Fruit fly (Drosophila melanogaster) whole organism, embryonic: ENCODE data around the gene Nrx-IV.

Experiments used
- Atf6 ChIP-seq: fragments of 200-800 bp; sonication (Bioruptor generic); IDR thresholded peaks from 2 replicates; pipeline ENCODE4 v1.3.6; 2022; ENCODE audit warnings: missing biosample characterization, missing genetic modification characterization
- Awh ChIP-seq: fragments of 200-800 bp; sonication (Bioruptor generic); IDR thresholded peaks from 2 replicates; pipeline ENCODE4, ENCODE4 v1.3.6; 2022; ENCODE audit warnings: missing biosample characterization, missing genetic modification characterization
- Blimp-1 ChIP-seq: fragments of 200-800 bp; sonication (Bioruptor generic); optimal IDR thresholded peaks from 3 replicates; lab custom pipeline; 2018; ENCODE audit warnings: missing biosample characterization, missing genetic modification characterization, mild to moderate bottlenecking, moderate library complexity, missing genetic modification reagents
- CG10147 ChIP-seq: fragments of 200-800 bp; sonication (Bioruptor generic); optimal IDR thresholded peaks from 2 replicates; lab custom pipeline; 2019; ENCODE audit warnings: missing biosample characterization, mild to moderate bottlenecking, missing genetic modification characterization, moderate library complexity
- CG10274 ChIP-seq: fragments of 200-800 bp; sonication (Bioruptor generic); optimal IDR thresholded peaks from 3 replicates; lab custom pipeline; 2017; ENCODE audit warnings: missing biosample characterization, mild to moderate bottlenecking, missing genetic modification characterization
- CG11085 ChIP-seq: fragments of 200-800 bp; sonication (Bioruptor generic); IDR thresholded peaks from 2 replicates; pipeline ENCODE4 v1.3.6; 2022; ENCODE audit warnings: missing biosample characterization, missing genetic modification characterization
- CG11247 ChIP-seq: fragments of 200-800 bp; sonication (Bioruptor generic); IDR thresholded peaks from 2 replicates; pipeline ENCODE4 v1.3.6; 2022; ENCODE audit warnings: missing biosample characterization, missing genetic modification characterization
- CG11696 ChIP-seq: fragments of 200-800 bp; sonication (Bioruptor generic); IDR thresholded peaks from 2 replicates; pipeline ENCODE4 v1.3.6; 2022; ENCODE audit warnings: missing biosample characterization, missing genetic modification characterization
- CG11723 ChIP-seq: fragments of 200-800 bp; sonication (Bioruptor generic); optimal IDR thresholded peaks from 2 replicates; lab custom pipeline; 2017; ENCODE audit warnings: missing biosample characterization, mild to moderate bottlenecking, missing genetic modification characterization
- CG13123 ChIP-seq: fragments of 200-800 bp; sonication (Bioruptor generic); optimal IDR thresholded peaks from 2 replicates; lab custom pipeline; 2016; ENCODE audit warnings: missing biosample characterization, missing genetic modification characterization
- CG15011 ChIP-seq: fragments of 200-800 bp; sonication (Bioruptor generic); optimal IDR thresholded peaks from 3 replicates; lab custom pipeline; 2018; ENCODE audit warnings: missing biosample characterization, mild to moderate bottlenecking, missing genetic modification characterization
- CG15514 ChIP-seq: fragments of 200-800 bp; sonication (Bioruptor generic); optimal IDR thresholded peaks from 3 replicates; lab custom pipeline; 2017; ENCODE audit warnings: missing biosample characterization, missing genetic modification characterization, mild to moderate bottlenecking, moderate library complexity, missing genetic modification reagents
- CG2202 ChIP-seq: fragments of 200-800 bp; sonication (Bioruptor generic); optimal IDR thresholded peaks from 2 replicates; lab custom pipeline; 2018; ENCODE audit warnings: missing biosample characterization, mild to moderate bottlenecking, missing genetic modification characterization
- CG34422 ChIP-seq: fragments of 200-800 bp; sonication (Bioruptor generic); IDR thresholded peaks from 3 replicates; pipeline ENCODE4 v1.3.6; 2022; ENCODE audit warnings: missing biosample characterization, missing genetic modification characterization
- CG4328 ChIP-seq: fragments of 200-800 bp; sonication (Bioruptor generic); optimal IDR thresholded peaks from 3 replicates; lab custom pipeline; 2017; ENCODE audit warnings: missing biosample characterization, missing genetic modification reagents, missing genetic modification characterization
- CG4730 ChIP-seq: fragments of 200-800 bp; sonication (Bioruptor generic); IDR thresholded peaks from 2 replicates; pipeline ENCODE4 v1.3.6; 2022; ENCODE audit warnings: missing biosample characterization, missing genetic modification characterization
- CG6813 ChIP-seq: fragments of 200-800 bp; sonication (Bioruptor generic); optimal IDR thresholded peaks from 2 replicates; lab custom pipeline; 2017; ENCODE audit warnings: missing biosample characterization, missing genetic modification characterization, mild to moderate bottlenecking, moderate library complexity, missing genetic modification reagents
- CG6854 ChIP-seq: fragments of 200-800 bp; sonication (Bioruptor generic); optimal IDR thresholded peaks from 3 replicates; lab custom pipeline; 2017; ENCODE audit warnings: missing biosample characterization, mild to moderate bottlenecking, missing genetic modification characterization
- CG7271 ChIP-seq: fragments of 200-800 bp; sonication (Bioruptor generic); optimal IDR thresholded peaks from 2 replicates; lab custom pipeline; 2018; ENCODE audit warnings: missing biosample characterization, mild to moderate bottlenecking, missing genetic modification characterization, moderate library complexity
- CG9609 ChIP-seq: fragments of 200-800 bp; sonication (Bioruptor generic); optimal IDR thresholded peaks from 3 replicates; lab custom pipeline; 2016; ENCODE audit warnings: missing biosample characterization, missing genetic modification characterization
- Deaf1 ChIP-seq: fragments of 200-800 bp; optimal IDR thresholded peaks from 3 replicates; lab custom pipeline; 2019; ENCODE audit warnings: missing biosample characterization, mild to moderate bottlenecking, missing genetic modification characterization, moderate library complexity
- Dip2 ChIP-seq: fragments of 200-800 bp; sonication (Bioruptor generic); IDR thresholded peaks from 2 replicates; pipeline ENCODE4 v1.3.6; 2022; ENCODE audit warnings: missing biosample characterization, missing genetic modification characterization
- Fer3 ChIP-seq: fragments of 200-800 bp; sonication (Bioruptor generic); optimal IDR thresholded peaks from 2 replicates; lab custom pipeline; 2018; ENCODE audit warnings: missing biosample characterization, mild to moderate bottlenecking, missing genetic modification characterization, moderate library complexity
- H15 ChIP-seq: fragments of 200-800 bp; sonication (Bioruptor generic); IDR thresholded peaks from 3 replicates; pipeline ENCODE4 v1.3.6; 2022; ENCODE audit warnings: missing biosample characterization, missing genetic modification characterization
- Rx ChIP-seq: fragments of 200-800 bp; sonication (Bioruptor generic); IDR thresholded peaks from 2 replicates; pipeline ENCODE4 v1.3.6; 2022; ENCODE audit warnings: missing biosample characterization, missing genetic modification characterization
- Side ChIP-seq: fragments of 200-800 bp; sonication (Bioruptor generic); optimal IDR thresholded peaks from 2 replicates; lab custom pipeline; 2016; ENCODE audit warnings: missing biosample characterization, missing genetic modification characterization
- Taf1 ChIP-seq: fragments of 200-800 bp; sonication (Bioruptor generic); IDR thresholded peaks from 2 replicates; pipeline ENCODE4 v1.3.6; 2022; ENCODE audit warnings: missing biosample characterization, missing genetic modification characterization
- YL-1 ChIP-seq: fragments of 200-800 bp; sonication (Bioruptor generic); optimal IDR thresholded peaks from 3 replicates; lab custom pipeline; 2017; ENCODE audit warnings: missing biosample characterization, mild to moderate bottlenecking, missing genetic modification characterization
- ap ChIP-seq: fragments of 200-800 bp; sonication (Bioruptor generic); IDR thresholded peaks from 2 replicates; pipeline ENCODE4 v1.3.6; 2022; ENCODE audit warnings: missing biosample characterization, missing genetic modification characterization
- ato ChIP-seq: fragments of 200-800 bp; sonication (Bioruptor generic); IDR thresholded peaks from 2 replicates; pipeline ENCODE4 v1.3.6; 2022; ENCODE audit warnings: missing biosample characterization, missing genetic modification characterization; ENCODE audit not compliant: partially characterized antibody
- bbx ChIP-seq: fragments of 200-800 bp; sonication (Bioruptor generic); IDR thresholded peaks from 2 replicates; pipeline ENCODE4 v1.3.6; 2022; ENCODE audit warnings: missing biosample characterization, missing genetic modification characterization; ENCODE audit not compliant: partially characterized antibody
- bcd ChIP-seq: fragments of 200-800 bp; sonication (Bioruptor generic); optimal IDR thresholded peaks from 2 replicates; lab custom pipeline; 2017; ENCODE audit warnings: missing biosample characterization, mild to moderate bottlenecking, missing genetic modification characterization
- bigmax ChIP-seq: fragments of 200-800 bp; sonication (Bioruptor generic); optimal IDR thresholded peaks from 2 replicates; lab custom pipeline; 2018; ENCODE audit warnings: missing biosample characterization, mild to moderate bottlenecking, missing genetic modification characterization
- ci ChIP-seq: fragments of 200-800 bp; sonication (Bioruptor generic); IDR thresholded peaks from 3 replicates; pipeline ENCODE4 v1.3.6; 2022; ENCODE audit warnings: missing biosample characterization, missing genetic modification characterization
- ems ChIP-seq: fragments of 200-800 bp; sonication (Bioruptor generic); optimal IDR thresholded peaks from 3 replicates; lab custom pipeline; 2016; ENCODE audit warnings: missing biosample characterization, missing genetic modification characterization
- fd96Cb ChIP-seq: fragments of 200-800 bp; sonication (Bioruptor generic); optimal IDR thresholded peaks from 2 replicates; lab custom pipeline; 2018; ENCODE audit warnings: missing biosample characterization, mild to moderate bottlenecking, missing genetic modification characterization, moderate library complexity
- fu2 ChIP-seq: fragments of 200-800 bp; sonication (Bioruptor generic); optimal IDR thresholded peaks from 2 replicates; lab custom pipeline; 2016; ENCODE audit warnings: missing biosample characterization, missing genetic modification characterization
- gsb ChIP-seq: fragments of 200-800 bp; sonication (Bioruptor generic); IDR thresholded peaks from 2 replicates; pipeline ENCODE4 v1.3.6; 2022; ENCODE audit warnings: missing biosample characterization, missing genetic modification characterization
- klu ChIP-seq: fragments of 200-800 bp; sonication (Bioruptor generic); IDR thresholded peaks from 2 replicates; pipeline ENCODE4 v1.3.6; 2022; ENCODE audit warnings: missing biosample characterization, missing genetic modification characterization
- knrl ChIP-seq: fragments of 200-800 bp; sonication (Bioruptor generic); IDR thresholded peaks from 3 replicates; pipeline ENCODE4 v1.3.6; 2022; ENCODE audit warnings: missing biosample characterization, missing genetic modification characterization; ENCODE audit not compliant: partially characterized antibody
- nom ChIP-seq: fragments of 200-800 bp; sonication (Bioruptor generic); optimal IDR thresholded peaks from 2 replicates; lab custom pipeline; 2017; ENCODE audit warnings: missing biosample characterization, missing genetic modification characterization, mild to moderate bottlenecking, moderate library complexity, missing genetic modification reagents
- phol ChIP-seq: fragments of 200-800 bp; sonication (Bioruptor generic); optimal IDR thresholded peaks from 3 replicates; lab custom pipeline; 2018; ENCODE audit warnings: missing biosample characterization, mild to moderate bottlenecking, missing genetic modification characterization, moderate library complexity
- ranshi ChIP-seq: fragments of 200-800 bp; sonication (Bioruptor generic); IDR thresholded peaks from 2 replicates; pipeline ENCODE4 v1.3.6; 2022; ENCODE audit warnings: missing biosample characterization, missing genetic modification characterization
- salm ChIP-seq: fragments of 200-800 bp; sonication (Bioruptor generic); optimal IDR thresholded peaks from 2 replicates; lab custom pipeline; 2018; ENCODE audit warnings: missing biosample characterization, mild to moderate bottlenecking, missing genetic modification characterization
- shn ChIP-seq: fragments of 200-800 bp; sonication (Bioruptor generic); optimal IDR thresholded peaks from 3 replicates; lab custom pipeline; 2016; ENCODE audit warnings: missing biosample characterization, missing genetic modification characterization
- so ChIP-seq: fragments of 200-800 bp; sonication (Bioruptor generic); IDR thresholded peaks from 3 replicates; pipeline ENCODE4 v1.3.6; 2022; ENCODE audit warnings: missing biosample characterization, missing genetic modification characterization
- tgo ChIP-seq: fragments of 200-800 bp; sonication (Bioruptor generic); IDR thresholded peaks from 3 replicates; pipeline ENCODE4 v1.3.6; 2022; ENCODE audit warnings: missing biosample characterization, missing genetic modification characterization
- tup ChIP-seq: fragments of 200-800 bp; sonication (Bioruptor generic); optimal IDR thresholded peaks from 2 replicates; lab custom pipeline; 2016; ENCODE audit warnings: missing biosample characterization, mild to moderate bottlenecking, missing genetic modification characterization, moderate library complexity
- unc-4 ChIP-seq: fragments of 200-800 bp; sonication (Bioruptor generic); IDR thresholded peaks from 2 replicates; pipeline ENCODE4 v1.3.6; 2022; ENCODE audit warnings: missing biosample characterization, missing genetic modification characterization; ENCODE audit not compliant: partially characterized antibody
- zen2 ChIP-seq: fragments of 200-800 bp; sonication (Bioruptor generic); IDR thresholded peaks from 3 replicates; pipeline ENCODE4 v1.3.6; 2022; ENCODE audit warnings: missing biosample characterization, missing genetic modification characterization; ENCODE audit not compliant: partially characterized antibody

The Nrx-IV gene

dm6 chr3L:12124138-12124583 is 22.2 kb upstream of the Nrx-IV start (continued):
- TF ChIP-seq CG2202 (no peak), Atf6 (GFP tag; lab: Robert Waterston, UW) (peak; percentile 22; the same call in 1 of the 2 replicates), gsb (GFP tag; lab: Robert Waterston, UW) (no peak), zen2 (GFP tag; lab: Robert Waterston, UW) (no peak), unc-4 (GFP tag; lab: Robert Waterston, UW) (0 out of 2 replicates have a peak, but pooled peaks have one; percentile 19), CG10147 (GFP tag; lab: Kevin White, UChicago) (no peak), ato (GFP tag; lab: Robert Waterston, UW) (no peak), CG6854 (GFP tag; lab: Kevin White, UChicago) (peak; percentile 13), ci (peak; percentile 66), salm (tag; lab: Kevin White, UChicago) (peak; percentile 43), YL-1 (GFP tag; lab: Kevin White, UChicago) (peak; percentile 89), fd96Cb (tag; lab: Kevin White, UChicago) (no peak), CG11723 (GFP tag; lab: Kevin White, UChicago) (no peak), CG13123 (no peak), Fer3 (tag; lab: Kevin White, UChicago) (no peak), CG15514 (GFP tag; lab: Kevin White, UChicago) (peak; percentile 29), CG4328 (GFP tag; lab: Kevin White, UChicago) (peak; percentile 4), klu (GFP tag; lab: Robert Waterston, UW) (no peak; the same call in 1 of the 2 replicates), CG7271 (tag; lab: Kevin White, UChicago) (no peak), Taf1 (peak; percentile 10; the same call in 1 of the 2 replicates), CG15011 (GFP tag; lab: Kevin White, UChicago) (no peak), nom (GFP tag; lab: Kevin White, UChicago) (peak; percentile 68), ems (GFP tag; lab: Kevin White, UChicago) (no peak)
- TF ChIP-seq, all 482 proteins: peak for 141

DNA sequence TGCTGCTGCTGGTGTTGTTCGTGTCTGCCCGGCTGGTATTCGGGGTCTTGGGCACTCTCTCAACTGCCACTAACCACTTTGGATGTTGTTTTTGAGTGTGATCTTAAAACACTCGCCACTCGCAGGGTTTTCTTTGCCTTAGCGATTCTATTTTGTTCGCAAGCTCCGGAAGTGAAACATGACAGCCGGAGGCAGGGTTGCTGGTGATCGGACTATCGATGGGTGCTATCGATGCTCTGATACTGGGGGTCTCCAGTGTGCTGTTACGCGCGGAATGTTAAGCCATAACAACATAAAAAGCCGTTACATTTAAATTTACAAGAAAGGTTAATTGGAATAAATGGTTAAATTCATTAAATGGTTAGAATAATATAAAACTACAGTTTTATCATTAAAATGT is 21.3 kb upstream of the Nrx-IV start, which contains the start of gene yps:
Gene yps (minus strand): TSS at position 176 of the 400 bp plus-strand sequence.
- peak; percentile 93 for TF ChIP-seq shn (GFP tag; lab: Kevin White, UChicago)
- TF ChIP-seq ap (GFP tag; lab: Robert Waterston, UW), result peak; percentile 86
- peak; percentile 97 for TF ChIP-seq Side (GFP tag; lab: Kevin White, UChicago)
- TF ChIP-seq CG4730 (GFP tag; lab: Robert Waterston, UW), result peak; percentile 69
- peak; percentile 88 for TF ChIP-seq bbx (GFP tag; lab: Robert Waterston, UW)
- TF ChIP-seq Deaf1 (tag; lab: Kevin White, UChicago), result peak; percentile 69
- TF ChIP-seq fu2 (GFP tag; lab: Kevin White, UChicago), result peak; percentile 83
- TF ChIP-seq Rx (GFP tag; lab: Robert Waterston, UW), result peak; percentile 89; the same call in 1 of the 2 replicates
- TF ChIP-seq so, result peak; percentile 90
- peak; percentile 77 for TF ChIP-seq knrl
- peak; percentile 90 for TF ChIP-seq bigmax (GFP tag; lab: Kevin White, UChicago)
- no peak for TF ChIP-seq Dip2 (GFP tag; lab: Robert Waterston, UW)
- peak; percentile 91 for TF ChIP-seq CG11247 (GFP tag; lab: Robert Waterston, UW)
- TF ChIP-seq gsb (GFP tag; lab: Robert Waterston, UW), result peak; percentile 74
- peak; percentile 90 for TF ChIP-seq tup
- peak; percentile 90 for TF ChIP-seq CG11085
- peak; percentile 86; the same call in 1 of the 2 replicates for TF ChIP-seq ranshi
- peak; percentile 90 for TF ChIP-seq CG10274 (GFP tag; lab: Kevin White, UChicago)
- TF ChIP-seq phol (tag; lab: Kevin White, UChicago), result peak; percentile 90
- TF ChIP-seq Blimp-1, result no peak
- TF ChIP-seq Awh (GFP tag; lab: Robert Waterston, UW), result peak; percentile 92
- TF ChIP-seq H15, result peak; percentile 89
- TF ChIP-seq bcd (GFP tag; lab: Kevin White, UChicago), result peak; percentile 97
- TF ChIP-seq CG11696 (GFP tag; lab: Robert Waterston, UW), result peak; percentile 79
- TF ChIP-seq CG9609 (GFP tag; lab: Kevin White, UChicago), result peak; percentile 90
- peak; percentile 98 for TF ChIP-seq CG6813 (GFP tag; lab: Kevin White, UChicago)
- peak; percentile 83 for TF ChIP-seq tgo (GFP tag; lab: Robert Waterston, UW)
- TF ChIP-seq CG34422 (GFP tag; lab: Robert Waterston, UW), result peak; percentile 88
